Fruit fly (Drosophila melanogaster): ENCODE data around the gene BigH1.

The BigH1 gene

DNA sequence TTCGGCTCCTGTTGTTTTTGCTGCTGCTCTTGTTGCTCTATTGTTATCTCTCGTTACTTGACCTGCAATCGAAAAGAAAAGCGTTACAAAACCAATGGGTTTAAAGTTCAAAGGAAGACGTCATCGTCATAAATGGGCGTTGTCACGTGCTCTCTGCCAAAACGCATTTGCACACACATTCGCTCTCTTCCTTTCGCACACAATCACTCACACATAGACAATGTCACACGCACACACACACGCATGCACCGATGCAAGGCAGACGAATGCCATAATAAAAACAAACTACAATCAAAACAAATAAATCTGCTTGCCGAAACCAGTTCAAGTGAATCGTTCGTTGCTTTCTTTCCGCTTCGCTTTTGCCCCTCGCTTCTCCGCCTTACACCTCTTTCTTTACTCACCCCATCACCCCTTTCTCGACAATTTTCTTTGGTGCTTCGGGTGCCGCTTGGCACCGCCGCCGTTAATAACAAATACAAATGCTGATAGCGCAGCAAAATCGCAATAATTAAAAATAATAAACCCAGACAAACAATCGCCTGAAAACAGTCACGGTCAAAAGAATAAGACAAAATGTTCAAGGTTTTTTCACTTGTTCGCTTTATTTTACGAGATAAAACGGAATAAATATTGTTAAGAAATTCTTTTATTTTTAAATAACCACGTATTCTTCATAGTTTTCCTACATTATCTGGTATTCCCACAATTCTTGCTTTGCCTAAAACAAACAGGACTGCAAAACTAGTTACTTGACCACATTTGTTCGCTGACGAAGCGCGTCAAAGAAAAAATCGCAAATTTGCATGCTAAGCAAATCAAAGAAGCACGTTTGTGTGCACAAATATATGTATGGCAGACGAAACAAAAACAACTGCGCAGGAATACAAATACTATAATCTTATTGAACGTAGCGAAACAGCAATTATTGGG, 13.7 kb upstream of the BigH1 start (continued):
- TF ChIP-seq CG18599 (GFP tag; optimal IDR thresholded peaks at IDR 0.05) (no peak), unpg (GFP tag; optimal IDR thresholded peaks at IDR 0.05) (no peak), kah (GFP tag; optimal IDR thresholded peaks at IDR 0.05) (no peak), wdn (GFP tag; IDR thresholded peaks at IDR 0.05) (no peak), p53 (GFP tag; optimal IDR thresholded peaks at IDR 0.05) (no peak), bab2 (GFP tag; optimal IDR thresholded peaks at IDR 0.05) (peak; percentile 24), CG7839 (tag; optimal IDR thresholded peaks at IDR 0.05) (no peak), CG12744 (GFP tag; optimal IDR thresholded peaks at IDR 0.05) (no peak), ATbp (GFP tag; optimal IDR thresholded peaks at IDR 0.05) (peak; percentile 3), Sin3A (optimal IDR thresholded peaks at IDR 0.05) (no peak), CG32767 (GFP tag; IDR thresholded peaks at IDR 0.05) (no peak), ftz-f1 (GFP tag; optimal IDR thresholded peaks at IDR 0.05) (peak; percentile 8), stc (GFP tag; IDR thresholded peaks at IDR 0.05) (no peak), gt (GFP tag; IDR thresholded peaks at IDR 0.05) (no peak), CG6175 (GFP tag; IDR thresholded peaks at IDR 0.05) (no peak), CG2120 (GFP tag; optimal IDR thresholded peaks at IDR 0.05) (peak; percentile 51), Mrtf (GFP tag; IDR thresholded peaks at IDR 0.05) (no peak), CG17361 (GFP tag; IDR thresholded peaks at IDR 0.05) (no peak; the same call in 2 of the 3 replicates), Hr51 (GFP tag; optimal IDR thresholded peaks at IDR 0.05) (no peak), nerfin-2 (GFP tag; IDR thresholded peaks at IDR 0.05; ENCODE audit: partially characterized antibody) (no peak), kni (GFP tag; optimal IDR thresholded peaks at IDR 0.05) (peak; percentile 47), Oaz (GFP tag; IDR thresholded peaks at IDR 0.05) (no peak), CG31224 (GFP tag; IDR thresholded peaks at IDR 0.05) (no peak), CTCF (GFP tag; optimal IDR thresholded peaks at IDR 0.05) (no peak), CG14014 (GFP tag; IDR thresholded peaks at IDR 0.05) (no peak), CG18262 (tag; optimal IDR thresholded peaks at IDR 0.05) (peak; percentile 43), CG34224 (GFP tag; IDR thresholded peaks at IDR 0.05; ENCODE audit: partially characterized antibody) (no peak), psq (GFP tag; optimal IDR thresholded peaks at IDR 0.05) (peak; percentile 66), Doc2 (GFP tag; IDR thresholded peaks at IDR 0.05) (no peak), CG10959 (GFP tag; IDR thresholded peaks at IDR 0.05) (no peak), CG10366 (GFP tag; IDR thresholded peaks at IDR 0.05) (no peak), Nf-YA (GFP tag; IDR thresholded peaks at IDR 0.05) (no peak), klu (GFP tag; IDR thresholded peaks at IDR 0.05) (no peak), hbn (GFP tag; IDR thresholded peaks at IDR 0.05; ENCODE audit: partially characterized antibody) (no peak), zfh2 (GFP tag; optimal IDR thresholded peaks at IDR 0.05) (no peak), Hr39 (optimal IDR thresholded peaks at IDR 0.05) (no peak), cwo (GFP tag; optimal IDR thresholded peaks at IDR 0.05) (no peak), rib (GFP tag; IDR thresholded peaks at IDR 0.05) (no peak), CG15073 (GFP tag; optimal IDR thresholded peaks at IDR 0.05) (no peak), CG14710 (tag; optimal IDR thresholded peaks at IDR 0.05) (no peak), seq (GFP tag; IDR thresholded peaks at IDR 0.05) (no peak), caup (GFP tag; optimal IDR thresholded peaks at IDR 0.05; ENCODE audit: severe bottlenecking) (no peak), mld (GFP tag; IDR thresholded peaks at IDR 0.05; ENCODE audit: partially characterized antibody) (no peak), CG12299 (tag; optimal IDR thresholded peaks at IDR 0.05) (no peak), ato (GFP tag; IDR thresholded peaks at IDR 0.05; ENCODE audit: partially characterized antibody) (no peak), C15 (GFP tag; IDR thresholded peaks at IDR 0.05) (no peak)

All from whole organism, embryonic.